Fruit fly (Drosophila melanogaster): Measurements from ENCODE around the gene Cf2.

Gene Cf2

DNA sequence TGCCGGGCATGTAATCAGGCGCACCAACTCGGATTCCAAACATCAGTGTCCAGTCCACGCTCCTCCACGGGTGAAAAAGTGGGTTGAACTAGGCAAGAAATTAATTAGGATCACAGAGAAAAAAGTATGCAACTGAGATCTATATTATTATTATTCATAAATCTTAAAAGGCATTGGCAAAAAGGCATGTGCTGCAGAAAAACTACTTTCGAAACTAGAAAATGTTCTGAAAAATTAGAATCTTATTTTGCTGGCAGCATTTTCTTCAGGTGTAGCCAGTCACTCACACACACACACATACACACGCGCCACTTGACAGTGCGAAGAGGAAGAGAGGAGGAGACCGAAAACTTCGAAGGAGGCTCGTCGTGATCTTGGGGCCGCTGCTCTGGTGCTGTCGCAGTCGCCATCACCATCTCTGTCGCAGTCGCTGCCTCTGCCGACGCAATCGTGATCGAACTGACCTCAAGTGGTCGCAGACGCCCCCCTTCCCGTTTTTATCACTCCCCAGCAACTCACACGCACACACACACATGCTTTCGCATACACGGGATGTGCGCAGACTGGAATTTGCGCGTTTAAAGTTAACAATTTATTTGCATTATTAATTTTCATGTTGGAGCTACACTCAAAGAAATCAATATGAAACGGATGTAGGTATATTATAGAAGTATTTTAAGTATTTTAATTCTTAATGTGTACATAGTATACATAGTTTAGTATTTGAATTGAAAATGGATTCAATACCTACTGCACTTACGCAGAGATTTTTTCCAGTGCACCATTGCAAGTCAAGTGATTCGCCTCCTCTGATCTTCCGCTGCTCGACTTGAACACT is 4.7 kb upstream of the Cf2 start (continued):
- no peak for TF ChIP-seq CG3065 (GFP tag; optimal IDR thresholded peaks at IDR 0.05)
- peak; percentile 39 for TF ChIP-seq CG12155 (GFP tag; optimal IDR thresholded peaks at IDR 0.05)
- TF ChIP-seq B-H2 (GFP tag; optimal IDR thresholded peaks at IDR 0.05): no peak
- peak; percentile 68 for TF ChIP-seq tap (tag; optimal IDR thresholded peaks at IDR 0.05)
- TF ChIP-seq CG11504 (tag; optimal IDR thresholded peaks at IDR 0.05): peak; percentile 67
- no peak for TF ChIP-seq sr (GFP tag; IDR thresholded peaks at IDR 0.05)
- peak; percentile 43 for TF ChIP-seq CG10979 (tag; optimal IDR thresholded peaks at IDR 0.05)
- peak; percentile 39 for TF ChIP-seq fd3F (GFP tag; optimal IDR thresholded peaks at IDR 0.05)
- TF ChIP-seq bbx (GFP tag; IDR thresholded peaks at IDR 0.05; ENCODE audit: partially characterized antibody): no peak
- TF ChIP-seq wek (GFP tag; optimal IDR thresholded peaks at IDR 0.05): no peak
- no peak for TF ChIP-seq CG4360 (GFP tag; IDR thresholded peaks at IDR 0.05)
- peak; percentile 43; the same call in 1 of the 2 replicates for TF ChIP-seq CG43689 (GFP tag; IDR thresholded peaks at IDR 0.05)
- no peak for TF ChIP-seq Bdp1 (GFP tag; optimal IDR thresholded peaks at IDR 0.05)
- TF ChIP-seq her (GFP tag; optimal IDR thresholded peaks at IDR 0.05): no peak
- TF ChIP-seq Abd-B (GFP tag; optimal IDR thresholded peaks at IDR 0.05): peak; percentile 42
- TF ChIP-seq CG3995 (GFP tag; optimal IDR thresholded peaks at IDR 0.05): no peak
- TF ChIP-seq TFAM (GFP tag; optimal IDR thresholded peaks at IDR 0.05): no peak
- TF ChIP-seq Asciz (GFP tag; optimal IDR thresholded peaks at IDR 0.05): peak; percentile 12
- peak; percentile 63 for TF ChIP-seq CG17359 (tag; optimal IDR thresholded peaks at IDR 0.05)
- no peak; the same call in 2 of the 3 replicates for TF ChIP-seq otp (GFP tag; IDR thresholded peaks at IDR 0.05)
- TF ChIP-seq CG1233 (GFP tag; optimal IDR thresholded peaks at IDR 0.05): peak; percentile 26
- peak; percentile 49 for TF ChIP-seq Meics (GFP tag; optimal IDR thresholded peaks at IDR 0.05)
- TF ChIP-seq CHES-1-like (GFP tag; optimal IDR thresholded peaks at IDR 0.05): no peak
- TF ChIP-seq cad (GFP tag; optimal IDR thresholded peaks at IDR 0.05): no peak
- TF ChIP-seq Aef1 (GFP tag; IDR thresholded peaks at IDR 0.05): peak; percentile 64
- TF ChIP-seq CG1603 (tag; optimal IDR thresholded peaks at IDR 0.05): peak; percentile 85
- TF ChIP-seq slou (GFP tag; optimal IDR thresholded peaks at IDR 0.05): peak; percentile 1
- TF ChIP-seq Dbx (GFP tag; IDR thresholded peaks at IDR 0.05): no peak
- peak; percentile 87 for TF ChIP-seq corto (GFP tag; optimal IDR thresholded peaks at IDR 0.05)
- peak; percentile 62 for TF ChIP-seq grau (tag; optimal IDR thresholded peaks at IDR 0.05)
- TF ChIP-seq CG34224 (GFP tag; IDR thresholded peaks at IDR 0.05; ENCODE audit: partially characterized antibody): no peak
- peak; percentile 57 for TF ChIP-seq ttk (GFP tag; IDR thresholded peaks at IDR 0.05)
- peak; percentile 69 for TF ChIP-seq esg (GFP tag; conservative IDR thresholded peaks at IDR 0.05)
- TF ChIP-seq sqz (GFP tag; optimal IDR thresholded peaks at IDR 0.05): no peak
- TF ChIP-seq CG15601 (tag; optimal IDR thresholded peaks at IDR 0.05): no peak
- TF ChIP-seq CG1024 (GFP tag; IDR thresholded peaks at IDR 0.05): peak; percentile 60; the same call in 1 of the 2 replicates
- no peak for TF ChIP-seq Hmx (GFP tag; optimal IDR thresholded peaks at IDR 0.05)
- TF ChIP-seq fd64A (GFP tag; optimal IDR thresholded peaks at IDR 0.05): no peak
- no peak for TF ChIP-seq Hand (GFP tag; optimal IDR thresholded peaks at IDR 0.05)
- no peak for TF ChIP-seq toy (GFP tag; IDR thresholded peaks at IDR 0.05)
- TF ChIP-seq Nf-YC (tag; optimal IDR thresholded peaks at IDR 0.05): peak; percentile 4
- no peak for TF ChIP-seq CG8359 (GFP tag; optimal IDR thresholded peaks at IDR 0.05; ENCODE audit: borderline replicate concordance)
- no peak for TF ChIP-seq h (optimal IDR thresholded peaks at IDR 0.05)
- TF ChIP-seq HLH54F (GFP tag; optimal IDR thresholded peaks at IDR 0.05): peak; percentile 33
- peak; percentile 87 for TF ChIP-seq lbe (GFP tag; optimal IDR thresholded peaks at IDR 0.05)
- TF ChIP-seq gem (tag; optimal IDR thresholded peaks at IDR 0.05): peak; percentile 80
- TF ChIP-seq Opbp (GFP tag; IDR thresholded peaks at IDR 0.05; ENCODE audit: partially characterized antibody): no peak
- TF ChIP-seq HLHmδ (GFP tag; optimal IDR thresholded peaks at IDR 0.05): no peak
- peak; percentile 40 for TF ChIP-seq Dek (tag; optimal IDR thresholded peaks at IDR 0.05)
